Worm (Caenorhabditis elegans) whole organism, young adult: ENCODE results near the gene F36D3.1.

Experiments used
- B0035.1 ChIP-seq: sonication (generic microtip); optimal IDR thresholded peaks from 2 replicates; lab custom pipeline; 2016; ENCODE audit warnings: missing genetic modification characterization, mild to moderate bottlenecking, missing compliant biosample characterization, missing genotype, missing genetic modification reagents
- B0261.1 ChIP-seq: sonication (generic microtip); optimal IDR thresholded peaks from 2 replicates; lab custom pipeline; 2016; ENCODE audit warnings: mild to moderate bottlenecking, missing genetic modification characterization, moderate library complexity, missing compliant biosample characterization
- D2030.7 ChIP-seq: fragments of 200-800 bp; sonication (Bioruptor generic); IDR thresholded peaks from 2 replicates; pipeline ENCODE4 v1.3.6; 2022; ENCODE audit warnings: missing genetic modification reagents, missing genetic modification characterization, missing compliant biosample characterization
- K12H6.12 ChIP-seq: fragments of 200-800 bp; sonication (Bioruptor generic); optimal IDR thresholded peaks from 2 replicates; lab custom pipeline; 2018; ENCODE audit warnings: mild to moderate bottlenecking, missing genetic modification characterization, missing compliant biosample characterization
- Y56A3A.18 ChIP-seq: fragments of 200-800 bp; sonication (Bioruptor generic); IDR thresholded peaks from 2 replicates; pipeline ENCODE4 v1.3.6; 2022; ENCODE audit warnings: missing genetic modification reagents, missing genetic modification characterization, missing compliant biosample characterization
- Y67H2A.10 ChIP-seq: fragments of 200-800 bp; sonication (Bioruptor generic); conservative IDR thresholded peaks from 2 replicates; pipeline ENCODE4 v1.3.6; 2022; ENCODE audit warnings: missing genetic modification reagents, missing genetic modification characterization, missing compliant biosample characterization
- ZK185.1 ChIP-seq: sonication (generic microtip); optimal IDR thresholded peaks from 2 replicates; lab custom pipeline; 2016; ENCODE audit warnings: mild to moderate bottlenecking, missing genetic modification characterization, missing compliant biosample characterization; ENCODE audit not compliant: poor library complexity, severe bottlenecking
- aptf-2 ChIP-seq: fragments of 200-800 bp; sonication (Bioruptor generic); conservative IDR thresholded peaks from 2 replicates; pipeline ENCODE4 v1.3.6; 2022; ENCODE audit warnings: missing genetic modification reagents, missing genetic modification characterization, missing compliant biosample characterization
- athp-1 ChIP-seq: sonication (generic microtip); optimal IDR thresholded peaks from 2 replicates; lab custom pipeline; 2017; ENCODE audit warnings: mild to moderate bottlenecking, missing genetic modification characterization, missing compliant biosample characterization
- attf-3 ChIP-seq: fragments of 200-800 bp; sonication (Bioruptor generic); conservative IDR thresholded peaks from 2 replicates; pipeline ENCODE4 v1.3.6; 2022; ENCODE audit warnings: missing genetic modification reagents, missing genetic modification characterization, missing compliant biosample characterization
- ccch-3 ChIP-seq: fragments of 200-800 bp; sonication (Bioruptor generic); optimal IDR thresholded peaks from 2 replicates; lab custom pipeline; 2018; ENCODE audit warnings: mild to moderate bottlenecking, missing genetic modification characterization, missing compliant biosample characterization
- ceh-40 ChIP-seq: fragments of 200-800 bp; sonication (Bioruptor generic); IDR thresholded peaks from 2 replicates; pipeline ENCODE4 v1.3.6; 2022; ENCODE audit warnings: missing genetic modification characterization, missing compliant biosample characterization
- ceh-79 ChIP-seq: sonication (generic microtip); optimal IDR thresholded peaks from 2 replicates; lab custom pipeline; 2017; ENCODE audit warnings: mild to moderate bottlenecking, missing genetic modification characterization, missing compliant biosample characterization
- dox-1 ChIP-seq: fragments of 200-800 bp; sonication (Bioruptor generic); IDR thresholded peaks from 2 replicates; pipeline ENCODE4 v1.3.6; 2022; ENCODE audit warnings: missing genetic modification reagents, missing genetic modification characterization, missing compliant biosample characterization
- dpl-1 ChIP-seq: fragments of 150-350 bp; optimal IDR thresholded peaks from 2 replicates; lab custom pipeline; 2014; ENCODE audit warnings: missing biosample characterization, missing genetic modification reagents, missing genetic modification characterization
- egl-44 ChIP-seq: fragments of 200-800 bp; sonication (Bioruptor generic); IDR thresholded peaks from 2 replicates; pipeline ENCODE4 v1.3.6; 2022; ENCODE audit warnings: missing genetic modification reagents, missing genetic modification characterization, missing compliant biosample characterization
- ekl-4 ChIP-seq: fragments of 200-800 bp; sonication (Bioruptor generic); IDR thresholded peaks from 2 replicates; pipeline ENCODE4 v1.3.6; 2022; ENCODE audit warnings: missing genetic modification reagents, missing genetic modification characterization, missing compliant biosample characterization
- hmg-1.2 ChIP-seq: fragments of 200-800 bp; sonication (Bioruptor generic); IDR thresholded peaks from 2 replicates; pipeline ENCODE4 v1.3.6; 2022; ENCODE audit warnings: missing genetic modification reagents, missing genetic modification characterization, missing compliant biosample characterization
- hrde-1 ChIP-seq: sonication (generic microtip); optimal IDR thresholded peaks from 2 replicates; lab custom pipeline; 2016; ENCODE audit warnings: missing genetic modification characterization, mild to moderate bottlenecking, missing compliant biosample characterization, moderate library complexity, missing genotype, missing genetic modification reagents, borderline replicate concordance
- lag-1 ChIP-seq: fragments of 200-800 bp; sonication (Bioruptor generic); IDR thresholded peaks from 2 replicates; pipeline ENCODE4 v1.3.6; 2022; ENCODE audit warnings: missing genetic modification reagents, missing genetic modification characterization, missing compliant biosample characterization
- let-526 ChIP-seq: fragments of 200-800 bp; sonication (Bioruptor generic); IDR thresholded peaks from 2 replicates; pipeline ENCODE4 v1.3.6; 2022; ENCODE audit warnings: missing genetic modification reagents, missing genetic modification characterization, missing compliant biosample characterization
- lin-26 ChIP-seq: fragments of 200-800 bp; sonication (Bioruptor generic); IDR thresholded peaks from 2 replicates; pipeline ENCODE4 v1.3.6; 2022; ENCODE audit warnings: missing genetic modification reagents, missing genetic modification characterization, missing compliant biosample characterization
- lin-35 ChIP-seq, 3 experiments: fragments of 150-350 bp in 2 of 3; sonication (generic microtip) in 1 of 3; optimal IDR thresholded peaks; 2 replicates each; lab custom pipeline; 2014 to 2018; ENCODE audit warnings: missing biosample characterization in 3 of 3, missing genetic modification characterization in 3 of 3, missing genetic modification reagents in 3 of 3
- lsy-27 ChIP-seq: sonication (generic microtip); optimal IDR thresholded peaks from 2 replicates; lab custom pipeline; 2017; ENCODE audit warnings: missing genetic modification characterization, mild to moderate bottlenecking, missing compliant biosample characterization, antibody characterized with exemption, missing genotype, borderline replicate concordance; ENCODE audit not compliant: insufficient read depth
- nfyb-1 ChIP-seq: fragments of 200-800 bp; sonication (Bioruptor generic); IDR thresholded peaks from 2 replicates; pipeline ENCODE4 v1.3.6; 2022; ENCODE audit warnings: missing genetic modification reagents, missing genetic modification characterization, missing compliant biosample characterization
- pbrm-1 ChIP-seq: fragments of 200-800 bp; sonication (Bioruptor generic); IDR thresholded peaks from 2 replicates; pipeline ENCODE4 v1.3.6; 2022; ENCODE audit warnings: missing genetic modification reagents, missing genetic modification characterization, missing compliant biosample characterization
- rcor-1 ChIP-seq: fragments of 200-800 bp; sonication (Bioruptor generic); IDR thresholded peaks from 2 replicates; pipeline ENCODE4 v1.3.6; 2022; ENCODE audit warnings: missing genetic modification reagents, missing genetic modification characterization, missing compliant biosample characterization
- rpc-1 ChIP-seq, 2 experiments: fragments of 150-350 bp in 1 of 2; sonication (generic microtip) in 1 of 2; optimal IDR thresholded peaks; 2 replicates each; lab custom pipeline; 2014 to 2018; ENCODE audit warnings: missing biosample characterization in 1 of 2, missing genetic modification characterization in 1 of 2, missing genetic modification reagents in 1 of 2, missing genotype in 1 of 2
- sdz-38 ChIP-seq: sonication (generic microtip); optimal IDR thresholded peaks from 2 replicates; lab custom pipeline; 2016; ENCODE audit warnings: missing genotype, missing genetic modification characterization, missing compliant biosample characterization
- snpc-1.1 ChIP-seq: sonication (generic microtip); optimal IDR thresholded peaks from 2 replicates; lab custom pipeline; 2017; ENCODE audit warnings: missing genetic modification characterization, mild to moderate bottlenecking, missing compliant biosample characterization, antibody characterized with exemption, moderate library complexity, missing genotype, missing genetic modification reagents; ENCODE audit not compliant: insufficient read depth
- snpc-4 ChIP-seq, 5 experiments: fragments of 150-350 bp in 1 of 5; sonication (generic microtip) in 4 of 5; optimal IDR thresholded peaks; 2 replicates each; lab custom pipeline; 2014 to 2018; ENCODE audit warnings: missing genetic modification characterization in 5 of 5, missing biosample characterization in 3 of 5, antibody characterized with exemption in 2 of 5, mild to moderate bottlenecking in 2 of 5, missing compliant biosample characterization in 2 of 5, missing genotype in 2 of 5, moderate library complexity in 2 of 5, missing genetic modification reagents in 1 of 5
- tbp1 ChIP-seq: fragments of 200-800 bp; sonication (Bioruptor generic); optimal IDR thresholded peaks from 2 replicates; lab custom pipeline; 2018; ENCODE audit warnings: mild to moderate bottlenecking, missing genetic modification characterization, missing compliant biosample characterization
- tbx-9 ChIP-seq: sonication (generic microtip); optimal IDR thresholded peaks from 2 replicates; lab custom pipeline; 2016; ENCODE audit warnings: borderline replicate concordance, missing genetic modification characterization, inconsistent platforms, missing compliant biosample characterization
- xnd-1 ChIP-seq: sonication (generic microtip); optimal IDR thresholded peaks from 2 replicates; lab custom pipeline; 2016; ENCODE audit warnings: missing genotype, missing genetic modification reagents, missing genetic modification characterization, missing compliant biosample characterization
- ztf-25 ChIP-seq: fragments of 200-800 bp; sonication (Bioruptor generic); IDR thresholded peaks from 2 replicates; pipeline ENCODE4 v1.3.6; 2022; ENCODE audit warnings: missing genetic modification reagents, missing genetic modification characterization, missing compliant biosample characterization
- ztf-28 ChIP-seq: fragments of 200-800 bp; sonication (Bioruptor generic); IDR thresholded peaks from 2 replicates; pipeline ENCODE4 v1.3.6; 2022; ENCODE audit warnings: missing genetic modification reagents, missing genetic modification characterization, missing compliant biosample characterization

Gene F36D3.1

ce11 chrV:16467840-16468239 lies 31.3 kb upstream of the F36D3.1 start, which contains the start of gene sru-44:
sru-44 (minus strand) TSS chrV:16467940.
- TF ChIP-seq sdz-38 (no peak), dpl-1 (GFP tag; lab: Kevin White, UChicago) (no peak), attf-3 (GFP tag; lab: Robert Waterston, UW) (no peak), B0261.1 (no peak), ceh-40 (GFP tag; lab: Robert Waterston, UW) (no peak), hmg-1.2 (GFP tag; lab: Robert Waterston, UW) (no peak), snpc-1.1 (tag; lab: Kevin White, UChicago) (no peak), rcor-1 (GFP tag; lab: Robert Waterston, UW) (no peak), dox-1 (no peak), let-526 (no peak), xnd-1 (tag; lab: Kevin White, UChicago) (no peak), lag-1 (no peak), K12H6.12 (tag; lab: Kevin White, UChicago) (no peak), ZK185.1 (tag; lab: Kevin White, UChicago) (no peak), nfyb-1 (GFP tag; lab: Robert Waterston, UW) (no peak), snpc-4 (GFP tag; optimal IDR thresholded peaks at IDR 0.05; lab: Kevin White, UChicago) (no peak), snpc-4 (tag; optimal IDR thresholded peaks at IDR 0.05; lab: Kevin White, UChicago) (no peak), hrde-1 (tag; lab: Kevin White, UChicago) (no peak), Y67H2A.10 (no peak), D2030.7 (no peak), ztf-25 (no peak)

ce11 chrV:16470916-16471315 lies 28.2 kb upstream of the F36D3.1 start, which contains the start of gene srh-138:
srh-138 (minus strand) TSS chrV:16471016.
- TF ChIP-seq lin-35 (GFP tag; optimal IDR thresholded peaks at IDR 0.05; lab: Kevin White, UChicago) (no peak), ekl-4 (GFP tag; lab: Robert Waterston, UW) (no peak), tbx-9 (no peak), lsy-27 (tag; lab: Kevin White, UChicago) (no peak), athp-1 (tag; lab: Kevin White, UChicago) (no peak), ceh-79 (no peak), B0035.1 (no peak), aptf-2 (no peak), egl-44 (GFP tag; lab: Robert Waterston, UW) (no peak)
- TF ChIP-seq, all 124 proteins: peak for 0

- TF ChIP-seq snpc-4 (GFP tag; optimal IDR thresholded peaks at IDR 0.05; lab: Kevin White, UChicago) (peak; percentile 26), snpc-4 (tag; optimal IDR thresholded peaks at IDR 0.05; lab: Kevin White, UChicago) (peak in 3 of 4 experiments; percentile 23 to 94 (median 82)), ccch-3 (no peak), snpc-1.1 (tag; lab: Kevin White, UChicago) (peak; percentile 76), ztf-28 (GFP tag; lab: Robert Waterston, UW) (0 out of 2 replicates have a peak, but pooled peaks have one; percentile 14)
- TF ChIP-seq, all 124 proteins: peak for 3
Observed at ce11 chrV:16471995-16472563, 27.1 kb upstream of the F36D3.1 start, which contains the start of gene srw-35. srw-35 (plus strand) TSS chrV:16472513.

DNA sequence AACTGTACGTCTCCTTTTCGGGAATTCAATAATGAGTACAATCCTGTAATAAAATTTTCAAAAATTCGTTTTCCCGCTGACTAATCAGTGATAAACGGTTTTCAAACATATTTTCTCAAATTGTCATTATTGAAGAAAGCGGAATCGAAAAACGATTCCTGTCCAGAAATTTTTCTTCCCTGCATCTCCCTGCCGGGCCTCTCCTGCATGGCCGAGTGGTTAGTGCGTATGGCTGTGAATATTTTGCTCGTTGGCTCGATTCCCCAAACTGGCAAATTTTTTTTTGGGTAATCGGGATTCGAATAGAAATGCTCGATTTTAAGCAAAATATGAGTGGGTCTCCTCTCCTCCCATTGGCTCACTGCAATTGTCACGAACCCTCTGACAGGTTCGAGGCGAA lies 24.5 kb upstream of the F36D3.1 start:
- TF ChIP-seq tbp1 (GFP tag; lab: Kevin White, UChicago) = peak; percentile 82
- TF ChIP-seq pbrm-1 (GFP tag; lab: Robert Waterston, UW) = 0 out of 2 replicates have a peak, but pooled peaks have one; percentile 24
- TF ChIP-seq B0261.1 = peak; percentile 62
- TF ChIP-seq lin-26 = 0 out of 2 replicates have a peak, but pooled peaks have one; percentile 14
- 0 out of 2 replicates have a peak, but pooled peaks have one; percentile 49 for TF ChIP-seq Y56A3A.18 (GFP tag; lab: Robert Waterston, UW)
- 0 out of 2 replicates have a peak, but pooled peaks have one; percentile 23 for TF ChIP-seq nfyb-1 (GFP tag; lab: Robert Waterston, UW)
- peak; percentile 4 for TF ChIP-seq rpc-1 (optimal IDR thresholded peaks at IDR 0.05; lab: Kevin White, UChicago)
- TF ChIP-seq rpc-1 (tag; optimal IDR thresholded peaks at IDR 0.05; lab: Kevin White, UChicago) = peak; percentile 55
